Fruit fly (Drosophila melanogaster) whole organism, pupa: Measurements from ENCODE around the gene Zdhhc8.

Experiments used
- CG10348 ChIP-seq: fragments of 200-800 bp; sonication (Bioruptor generic); IDR thresholded peaks from 2 replicates; pipeline ENCODE4 v1.3.6; 2022; ENCODE audit warnings: missing biosample characterization, missing genetic modification characterization
- CG14655 ChIP-seq: fragments of 200-800 bp; sonication (Bioruptor generic); optimal IDR thresholded peaks from 3 replicates; lab custom pipeline; 2017; ENCODE audit warnings: mild to moderate bottlenecking, missing biosample characterization, missing genetic modification reagents, missing genetic modification characterization
- CG32121 ChIP-seq: fragments of 200-800 bp; sonication (Bioruptor generic); IDR thresholded peaks from 2 replicates; pipeline ENCODE4 v1.3.6; 2022; ENCODE audit warnings: missing biosample characterization, missing genetic modification characterization
- CG34367 ChIP-seq: fragments of 200-800 bp; sonication (Bioruptor generic); optimal IDR thresholded peaks from 2 replicates; lab custom pipeline; 2018; ENCODE audit warnings: missing biosample characterization, mild to moderate bottlenecking, missing genetic modification characterization
- CG4496 ChIP-seq: fragments of 200-800 bp; sonication (Bioruptor generic); IDR thresholded peaks from 3 replicates; pipeline ENCODE4 v1.3.6; 2022; ENCODE audit warnings: missing biosample characterization, missing genetic modification characterization
- CG9948 ChIP-seq: fragments of 200-800 bp; sonication (Bioruptor generic); optimal IDR thresholded peaks from 2 replicates; lab custom pipeline; 2018; ENCODE audit warnings: missing biosample characterization, mild to moderate bottlenecking, missing genetic modification characterization, moderate library complexity
- D1 ChIP-seq: fragments of 200-800 bp; sonication (Bioruptor generic); optimal IDR thresholded peaks from 2 replicates; lab custom pipeline; 2018; ENCODE audit warnings: missing biosample characterization, mild to moderate bottlenecking, missing genetic modification characterization, moderate library complexity
- EcR ChIP-seq: fragments of 200-800 bp; sonication (Bioruptor generic); optimal IDR thresholded peaks from 3 replicates; lab custom pipeline; 2019; ENCODE audit warnings: missing biosample characterization, missing genetic modification characterization, mild to moderate bottlenecking, moderate library complexity, missing genetic modification reagents
- Ets98B ChIP-seq: fragments of 200-800 bp; sonication (Bioruptor generic); IDR thresholded peaks from 2 replicates; pipeline ENCODE4 v1.3.6; 2022; ENCODE audit warnings: missing biosample characterization, missing genetic modification characterization
- Pif1A ChIP-seq: fragments of 200-800 bp; sonication (Bioruptor generic); optimal IDR thresholded peaks from 3 replicates; lab custom pipeline; 2016; ENCODE audit warnings: missing biosample characterization, missing genetic modification characterization
- fd96Ca ChIP-seq: fragments of 200-800 bp; sonication (Bioruptor generic); IDR thresholded peaks from 3 replicates; pipeline ENCODE4 v1.3.6; 2022; ENCODE audit warnings: missing biosample characterization, missing genetic modification characterization
- rn ChIP-seq: fragments of 200-800 bp; sonication (Bioruptor generic); IDR thresholded peaks from 2 replicates; pipeline ENCODE4 v1.3.6; 2022; ENCODE audit warnings: missing biosample characterization, missing genetic modification characterization

Zdhhc8 gene

dm6 chrX:9282783-9283289 lies 73.2 kb downstream of the Zdhhc8 start, which contains the start of gene c11.1:
Gene c11.1 (minus strand): TSS chrX:9283117.
- TF ChIP-seq CG32121: peak; percentile 50; the same call in 1 of the 2 replicates
- peak; percentile 49; the same call in 1 of the 3 replicates for TF ChIP-seq CG4496 (GFP tag; lab: Robert Waterston, UW)
- TF ChIP-seq fd96Ca (GFP tag; lab: Robert Waterston, UW): no peak
- TF ChIP-seq, all 21 proteins: peak for 2

dm6 chrX:9281998-9282644 lies 73.9 kb downstream of the Zdhhc8 start:
- TF ChIP-seq Pif1A (GFP tag; lab: Kevin White, UChicago) (no peak), CG4496 (GFP tag; lab: Robert Waterston, UW) (no peak), CG14655 (GFP tag; lab: Kevin White, UChicago) (no peak), D1 (tag; lab: Kevin White, UChicago) (no peak), CG34367 (tag; lab: Kevin White, UChicago) (no peak), CG10348 (GFP tag; lab: Robert Waterston, UW) (no peak), Ets98B (GFP tag; lab: Robert Waterston, UW) (no peak), EcR (GFP tag; lab: Kevin White, UChicago) (no peak), rn (no peak), CG9948 (tag; lab: Kevin White, UChicago) (no peak)
